Fruit fly (Drosophila melanogaster): ENCODE data around the gene Trissin.

The Trissin gene

dm6 chr3R:15437458-15438414, 47.5 kb downstream of the Trissin start (continued):
- TF ChIP-seq bcd (GFP tag; optimal IDR thresholded peaks at IDR 0.05), result no peak
- TF ChIP-seq Scr (GFP tag; IDR thresholded peaks at IDR 0.05; ENCODE audit: partially characterized antibody), result peak; percentile 11; the same call in 1 of the 2 replicates
- peak; percentile 34; the same call in 1 of the 3 replicates for TF ChIP-seq CG11456 (GFP tag; IDR thresholded peaks at IDR 0.05)
- TF ChIP-seq Dip2 (GFP tag; IDR thresholded peaks at IDR 0.05), result peak; percentile 96
- TF ChIP-seq CG32767 (GFP tag; IDR thresholded peaks at IDR 0.05), result no peak
- peak; percentile 26 for TF ChIP-seq Deaf1 (tag; optimal IDR thresholded peaks at IDR 0.05)
- no peak for TF ChIP-seq cad (GFP tag; optimal IDR thresholded peaks at IDR 0.05)
- TF ChIP-seq CG42726 (GFP tag; IDR thresholded peaks at IDR 0.05; ENCODE audit: partially characterized antibody), result no peak
- TF ChIP-seq CG11696 (GFP tag; IDR thresholded peaks at IDR 0.05), result no peak
- TF ChIP-seq Dll (GFP tag; IDR thresholded peaks at IDR 0.05; ENCODE audit: partially characterized antibody), result no peak
- TF ChIP-seq zen (tag; optimal IDR thresholded peaks at IDR 0.05), result peak; percentile 39
- TF ChIP-seq CG14710 (tag; optimal IDR thresholded peaks at IDR 0.05), result no peak
- TF ChIP-seq cg (GFP tag; optimal IDR thresholded peaks at IDR 0.05), result peak; percentile 70
- TF ChIP-seq CG9437 (GFP tag; optimal IDR thresholded peaks at IDR 0.05), result no peak
- TF ChIP-seq CG14965 (GFP tag; optimal IDR thresholded peaks at IDR 0.05; ENCODE audit: borderline replicate concordance), result no peak
- no peak for TF ChIP-seq otp (GFP tag; IDR thresholded peaks at IDR 0.05)
- no peak for TF ChIP-seq crp (GFP tag; optimal IDR thresholded peaks at IDR 0.05)
- TF ChIP-seq Nf-YA (GFP tag; IDR thresholded peaks at IDR 0.05), result no peak
- TF ChIP-seq CG7786 (GFP tag; optimal IDR thresholded peaks at IDR 0.05), result no peak
- TF ChIP-seq CG15269 (tag; optimal IDR thresholded peaks at IDR 0.05), result no peak
- TF ChIP-seq Hsf (GFP tag; optimal IDR thresholded peaks at IDR 0.05), result peak; percentile 24
- peak; percentile 83 for TF ChIP-seq pros (GFP tag; optimal IDR thresholded peaks at IDR 0.05)
- no peak for TF ChIP-seq CG10959 (GFP tag; IDR thresholded peaks at IDR 0.05)
- TF ChIP-seq Max (GFP tag; optimal IDR thresholded peaks at IDR 0.05), result no peak
- TF ChIP-seq CG9876 (GFP tag; optimal IDR thresholded peaks at IDR 0.05), result no peak
- no peak for TF ChIP-seq Gug (GFP tag; IDR thresholded peaks at IDR 0.05)
- peak; percentile 3 for TF ChIP-seq Bteb2 (GFP tag; optimal IDR thresholded peaks at IDR 0.05)
- TF ChIP-seq CG10431 (GFP tag; optimal IDR thresholded peaks at IDR 0.05), result no peak
- TF ChIP-seq CTCF (GFP tag; optimal IDR thresholded peaks at IDR 0.05), result peak; percentile 96
- no peak for TF ChIP-seq unpg (GFP tag; optimal IDR thresholded peaks at IDR 0.05)
- no peak for TF ChIP-seq vfl (GFP tag; optimal IDR thresholded peaks at IDR 0.05)
- TF ChIP-seq Ets65A (GFP tag), result peak; percentile 82
- no peak for TF ChIP-seq HLH54F (GFP tag; optimal IDR thresholded peaks at IDR 0.05)
- peak in 1 of 2 experiments; percentile 53 for TF ChIP-seq insv (GFP tag; optimal IDR thresholded peaks at IDR 0.05)
- TF ChIP-seq sna (GFP tag; IDR thresholded peaks at IDR 0.05; ENCODE audit: partially characterized antibody), result 0 out of 2 replicates have a peak, but pooled peaks have one; percentile 21
- no peak for TF ChIP-seq ase (GFP tag; IDR thresholded peaks at IDR 0.05)
- TF ChIP-seq CG12942 (GFP tag; optimal IDR thresholded peaks at IDR 0.05), result no peak
- TF ChIP-seq dmrt11E (tag; optimal IDR thresholded peaks at IDR 0.05), result no peak
- peak; percentile 6 for TF ChIP-seq Abd-B (GFP tag; optimal IDR thresholded peaks at IDR 0.05)
- peak; percentile 78 for TF ChIP-seq stwl (tag; optimal IDR thresholded peaks at IDR 0.05)
- peak; percentile 99 for TF ChIP-seq Blimp-1 (GFP tag; optimal IDR thresholded peaks at IDR 0.05)
- peak; percentile 38 for TF ChIP-seq abd-A (tag; optimal IDR thresholded peaks at IDR 0.05)
- no peak for TF ChIP-seq CG12391 (tag; optimal IDR thresholded peaks at IDR 0.05)
- no peak for TF ChIP-seq lov (optimal IDR thresholded peaks at IDR 0.05)
- no peak for TF ChIP-seq lov (GFP tag; IDR thresholded peaks at IDR 0.05)
- no peak for TF ChIP-seq Kr (GFP tag; optimal IDR thresholded peaks at IDR 0.05)
- TF ChIP-seq pita (GFP tag; optimal IDR thresholded peaks at IDR 0.05), result peak; percentile 63
- no peak for TF ChIP-seq CG34376 (GFP tag; optimal IDR thresholded peaks at IDR 0.05)
- no peak for TF ChIP-seq Oaz (GFP tag; IDR thresholded peaks at IDR 0.05)
